Worm (Caenorhabditis elegans): ENCODE results near the gene D2045.9.

DNA sequence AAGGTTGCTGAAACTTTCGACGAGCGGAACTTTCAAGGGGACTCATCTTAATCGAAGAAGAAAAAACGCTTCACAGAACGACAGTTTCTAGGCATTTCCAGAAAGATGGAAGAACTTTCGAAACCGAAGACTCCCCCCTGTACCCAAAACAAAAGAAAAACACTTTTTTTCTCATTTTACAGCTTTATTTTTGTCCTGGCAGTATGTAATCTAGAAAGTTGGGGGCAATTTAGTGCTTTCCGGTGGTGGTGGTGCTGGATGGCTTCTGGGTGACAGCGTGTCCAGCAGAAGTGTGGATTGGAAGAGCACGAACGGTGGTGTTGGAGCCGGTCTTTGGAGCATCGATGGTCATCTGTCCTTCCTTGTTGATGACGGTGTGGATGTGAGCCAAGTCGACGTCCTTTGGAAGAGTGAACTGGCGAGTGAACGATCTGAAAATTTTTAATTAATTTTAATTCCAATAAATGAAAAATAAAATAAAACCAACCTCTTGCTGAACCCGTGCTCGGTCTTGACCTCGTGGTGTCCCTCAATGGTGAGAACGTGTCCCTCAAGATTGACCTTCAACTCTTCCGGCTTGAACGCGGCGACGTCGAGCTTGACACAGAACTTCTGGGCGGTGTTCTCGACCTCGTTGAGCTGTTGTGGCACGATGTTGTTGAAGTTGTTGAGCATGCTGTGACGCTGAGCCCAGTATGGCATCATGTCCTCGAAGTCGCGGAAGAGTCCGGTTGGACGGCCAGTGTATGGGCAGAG lies 31.1 kb downstream of the D2045.9 start:
- TF ChIP-seq ama-1 (optimal IDR thresholded peaks at IDR 0.05) (no peak), hmbx-1 (tag; optimal IDR thresholded peaks at IDR 0.05) (no peak), hmg-4 (GFP tag; optimal IDR thresholded peaks at IDR 0.05) (no peak), ceh-36 (tag; optimal IDR thresholded peaks at IDR 0.05) (no peak), ceh-13 (GFP tag; optimal IDR thresholded peaks at IDR 0.05) (no peak), sea-1 (GFP tag; conservative IDR thresholded peaks at IDR 0.05) (no peak), B0310.2 (tag; optimal IDR thresholded peaks at IDR 0.05) (no peak), F13C5.2 (tag; optimal IDR thresholded peaks at IDR 0.05) (no peak), hnd-1 (tag; optimal IDR thresholded peaks at IDR 0.05) (no peak), aly-1 (tag; optimal IDR thresholded peaks at IDR 0.05) (no peak)

Data from whole organism, early embryonic.